Worm (Caenorhabditis elegans) whole organism, dauer: ENCODE data around the gene tag-297.

Experiments
- unc-62 ChIP-seq: sonication (generic microtip); optimal IDR thresholded peaks from 2 replicates; lab custom pipeline; 2017; ENCODE audit warnings: missing biosample characterization, missing genetic modification reagents, missing genetic modification characterization

The tag-297 gene

ce11 chrII:14635179-14635578, 7.7 kb downstream of the tag-297 start:
- TF ChIP-seq unc-62 (GFP tag; lab: Kevin White, UChicago), result no peak

DNA sequence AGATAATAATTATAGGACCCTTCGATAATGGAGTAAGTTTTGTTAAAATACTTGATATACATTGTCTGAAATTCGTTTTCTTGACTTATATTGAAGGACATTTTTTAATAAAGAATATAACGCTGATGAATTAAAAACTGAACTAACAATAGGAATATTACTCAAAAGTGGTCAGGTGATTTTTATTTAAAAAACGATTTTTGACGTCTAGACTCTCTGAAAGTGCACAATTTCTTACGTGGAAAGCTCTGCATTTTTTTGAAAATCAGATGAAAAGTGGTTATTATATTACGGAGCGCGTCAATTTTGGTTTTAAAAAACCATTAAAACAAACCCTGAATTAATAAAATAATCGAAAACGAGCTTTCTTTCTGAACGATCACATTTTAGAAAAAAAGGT, 9.3 kb downstream of the tag-297 start, which contains the start of gene sre-13:
TSS of gene sre-13 (minus strand) at position 101 of the 400 bp plus-strand sequence.
- no peak for TF ChIP-seq unc-62 (GFP tag; lab: Kevin White, UChicago)

DNA sequence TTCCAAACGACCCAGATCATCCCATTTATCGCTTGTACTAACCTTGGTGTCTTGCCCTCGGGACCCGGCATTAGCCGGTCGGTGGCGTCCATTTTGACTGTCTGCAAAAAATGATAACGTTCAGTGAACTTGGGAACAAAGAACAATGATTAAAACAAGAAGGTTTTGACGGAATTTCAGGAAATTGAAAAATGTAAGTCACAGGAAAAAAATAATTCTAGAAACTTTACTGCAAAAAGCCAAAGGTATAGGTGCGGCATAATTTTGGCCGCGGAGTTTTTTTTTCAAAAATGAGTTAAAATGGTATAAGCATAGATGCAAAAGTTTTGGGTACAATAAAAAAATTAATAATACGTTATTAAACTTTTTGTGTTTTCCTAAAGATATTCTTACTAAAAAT, 16.6 kb downstream of the tag-297 start, which contains the start of gene atgp-2:
TSS of gene atgp-2 (minus strand) at position 101 of the 400 bp plus-strand sequence.
- no peak for TF ChIP-seq unc-62 (GFP tag; lab: Kevin White, UChicago)

DNA sequence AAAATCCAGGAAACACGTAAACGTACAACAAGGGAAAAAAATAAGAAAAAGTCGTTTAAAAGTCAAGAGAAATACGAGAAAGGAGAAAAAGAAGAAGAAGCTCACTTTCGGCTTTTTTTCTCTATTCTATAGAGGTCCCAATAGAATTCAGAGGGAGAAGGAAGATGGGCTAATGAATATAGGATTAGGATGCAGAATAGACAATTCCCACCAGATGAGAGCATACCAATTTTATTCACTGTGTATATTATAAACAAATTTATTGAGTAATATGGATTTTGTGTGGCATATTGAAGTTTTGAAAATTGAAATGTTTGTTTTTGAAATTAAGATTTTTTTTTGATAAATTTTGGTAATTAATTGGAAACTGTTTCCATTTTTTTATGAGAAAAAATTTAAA, 17.0 kb downstream of the tag-297 start:
- no peak for TF ChIP-seq unc-62 (GFP tag; lab: Kevin White, UChicago)

DNA sequence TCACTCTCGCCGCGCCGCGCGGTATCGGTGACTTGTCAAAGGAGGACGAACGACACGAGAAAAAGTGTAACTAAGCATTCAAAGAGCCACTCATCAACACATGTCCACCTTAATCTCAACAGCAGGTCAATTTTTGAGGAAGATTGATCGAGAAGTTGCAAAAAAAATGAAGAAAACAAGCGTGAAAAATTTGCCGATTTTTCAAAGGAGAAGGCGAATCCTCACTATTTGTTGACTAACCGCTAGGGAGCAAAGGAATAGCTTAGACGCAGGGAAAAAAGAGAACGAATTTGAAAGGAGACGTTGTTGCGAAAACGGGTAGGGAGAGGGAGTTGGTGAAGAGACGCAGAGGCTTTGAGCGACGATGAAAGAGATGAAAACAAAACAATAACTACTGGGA, 17.9 kb downstream of the tag-297 start:
- no peak for TF ChIP-seq unc-62 (GFP tag; lab: Kevin White, UChicago)

DNA sequence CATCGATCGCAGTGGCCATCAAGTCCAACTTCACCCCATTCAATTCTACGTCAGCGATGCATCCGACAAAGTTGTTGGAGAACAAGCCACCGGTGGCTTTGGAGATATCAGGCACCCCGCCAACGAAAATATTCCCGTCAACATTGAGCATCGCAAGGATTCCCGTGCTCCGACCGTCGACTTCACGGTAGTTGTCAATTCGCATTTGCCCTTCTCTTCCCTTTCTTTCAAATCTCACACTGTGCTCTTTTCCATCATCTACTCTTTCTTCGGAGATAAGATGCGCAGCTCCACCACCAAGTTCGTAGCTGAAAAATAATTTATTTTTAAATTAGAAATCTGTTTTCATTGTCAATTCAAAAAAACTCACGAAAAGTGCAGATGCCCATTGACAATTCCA, 20.1 kb downstream of the tag-297 start:
- no peak for TF ChIP-seq unc-62 (GFP tag; lab: Kevin White, UChicago)

DNA sequence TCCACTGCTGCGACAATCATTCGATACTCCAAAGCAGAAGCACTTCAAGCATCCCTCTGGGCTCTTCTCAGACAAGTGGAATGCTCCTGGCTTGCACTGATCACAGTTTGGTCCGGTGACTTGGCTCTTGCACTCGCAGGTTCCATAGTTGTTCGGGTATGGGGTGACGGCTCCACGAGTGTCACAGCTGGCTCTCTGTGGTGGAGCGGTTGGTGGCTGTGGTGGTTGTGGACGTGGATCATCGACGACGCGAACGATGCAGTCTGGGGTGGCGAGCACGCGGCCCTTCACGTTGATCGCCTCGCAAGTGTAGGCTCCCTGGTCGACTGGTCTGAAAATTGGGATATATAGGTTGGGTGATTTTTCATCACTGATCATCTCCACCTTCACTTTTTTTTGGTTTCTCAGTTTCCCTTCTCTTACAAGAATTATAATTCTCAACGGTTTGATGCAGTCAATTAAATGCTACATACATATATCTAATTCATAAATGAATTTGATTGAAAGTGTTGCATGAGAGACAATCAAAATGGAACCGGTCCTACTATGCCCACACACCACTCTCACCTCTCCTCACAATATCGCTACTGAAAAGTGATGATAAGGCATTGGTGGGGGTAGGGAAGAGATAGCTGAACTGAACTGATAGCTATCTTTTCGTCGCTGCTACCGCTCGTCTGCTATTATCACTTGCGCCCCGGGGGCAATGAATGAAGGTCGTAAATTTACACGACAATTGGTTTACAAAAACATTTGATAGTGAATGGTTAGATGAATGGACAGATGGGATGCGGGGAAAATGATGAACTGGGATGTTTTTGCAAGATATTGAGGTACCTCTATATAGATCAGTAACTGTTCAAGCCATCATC, 37.5 kb downstream of the tag-297 start:
- no peak for TF ChIP-seq unc-62 (GFP tag; lab: Kevin White, UChicago)

DNA sequence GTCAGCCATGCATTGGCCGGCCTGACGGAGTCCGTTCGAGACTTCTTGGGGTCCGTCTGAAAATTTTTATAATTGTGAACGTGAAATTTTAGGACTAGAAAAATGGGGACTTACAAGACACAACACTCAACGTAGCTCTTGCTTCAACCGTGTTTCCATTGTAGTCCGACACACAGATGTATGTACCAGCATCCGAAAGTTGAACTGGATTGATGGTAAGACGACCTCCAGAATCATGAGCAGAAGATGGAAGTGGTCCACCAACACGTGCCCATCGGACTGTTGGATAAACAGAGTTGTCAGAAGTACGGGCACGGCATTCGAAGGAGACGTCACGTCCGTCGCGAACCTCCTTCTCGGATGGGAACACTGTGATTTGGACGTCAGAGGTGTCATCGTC, 38.8 kb downstream of the tag-297 start:
- TF ChIP-seq unc-62 (GFP tag; lab: Kevin White, UChicago), result no peak

DNA sequence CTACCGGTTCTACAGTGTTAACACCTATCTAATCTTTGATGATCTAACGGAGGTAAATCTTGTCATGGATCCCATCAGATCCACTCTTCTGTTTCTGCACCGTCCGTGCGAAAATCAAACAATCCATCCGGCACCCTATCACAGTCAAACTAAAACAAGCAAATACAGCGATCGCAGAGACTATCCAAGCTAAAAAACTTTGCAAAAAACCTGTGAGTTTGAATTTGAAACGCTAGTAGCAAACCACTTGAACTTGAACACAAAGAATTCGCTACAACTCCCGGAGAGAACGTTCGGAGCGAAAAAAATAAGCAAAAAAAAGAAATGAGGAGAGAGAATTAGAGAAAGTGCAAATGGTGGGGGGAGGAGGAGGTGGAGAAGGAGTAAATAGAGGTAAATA, 41.2 kb downstream of the tag-297 start:
- no peak for TF ChIP-seq unc-62 (GFP tag; lab: Kevin White, UChicago)

DNA sequence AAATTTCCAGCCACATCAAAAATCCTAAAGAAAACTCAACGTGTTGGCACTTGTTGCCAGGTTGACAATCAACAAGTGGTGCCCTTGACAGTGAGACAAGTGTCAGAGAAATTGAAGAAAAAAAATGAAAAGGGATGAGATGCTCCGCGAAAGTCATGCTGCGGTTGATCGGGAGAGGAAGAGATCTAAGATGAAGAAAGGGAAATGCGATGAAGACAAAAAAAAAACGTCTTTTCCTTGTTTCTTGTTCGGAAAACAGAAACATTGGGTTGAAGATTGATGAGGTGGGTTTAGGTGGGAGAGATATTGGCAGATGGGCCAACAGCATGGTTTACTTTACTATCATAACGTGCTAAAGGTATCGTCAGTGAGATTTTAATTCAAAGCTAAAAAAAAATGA, 42.7 kb downstream of the tag-297 start:
- no peak for TF ChIP-seq unc-62 (GFP tag; lab: Kevin White, UChicago)

DNA sequence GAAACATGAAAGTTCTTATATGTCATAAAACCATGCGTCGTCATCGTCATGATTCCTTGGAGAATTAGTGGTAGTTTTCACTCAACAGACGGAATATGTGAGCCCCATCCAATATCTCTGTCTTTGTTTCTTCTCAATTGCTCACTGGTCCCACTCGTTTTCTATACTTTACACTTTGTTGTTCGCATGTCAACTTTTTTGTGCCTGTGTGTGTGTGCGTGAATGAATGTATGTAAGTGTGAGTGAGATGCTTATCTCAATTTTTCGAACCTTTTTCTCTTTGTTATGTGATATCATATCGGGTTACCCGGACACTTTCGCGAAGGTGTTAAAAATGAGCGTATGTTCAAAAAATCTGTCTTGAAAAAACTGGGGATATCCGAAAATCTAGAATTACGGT, 44.7 kb downstream of the tag-297 start:
- TF ChIP-seq unc-62 (GFP tag; lab: Kevin White, UChicago), result no peak

ce11 chrII:14673636-14674035, 46.2 kb downstream of the tag-297 start:
- no peak for TF ChIP-seq unc-62 (GFP tag; lab: Kevin White, UChicago)

ce11 chrII:14678157-14678556, 50.7 kb downstream of the tag-297 start, which contains the start of gene hhat-1:
Gene hhat-1, plus strand, starts transcription at chrII:14678457.
- TF ChIP-seq unc-62 (GFP tag; lab: Kevin White, UChicago), result no peak
